Worm (Caenorhabditis elegans): ENCODE data around the gene T23F2.5.

DNA sequence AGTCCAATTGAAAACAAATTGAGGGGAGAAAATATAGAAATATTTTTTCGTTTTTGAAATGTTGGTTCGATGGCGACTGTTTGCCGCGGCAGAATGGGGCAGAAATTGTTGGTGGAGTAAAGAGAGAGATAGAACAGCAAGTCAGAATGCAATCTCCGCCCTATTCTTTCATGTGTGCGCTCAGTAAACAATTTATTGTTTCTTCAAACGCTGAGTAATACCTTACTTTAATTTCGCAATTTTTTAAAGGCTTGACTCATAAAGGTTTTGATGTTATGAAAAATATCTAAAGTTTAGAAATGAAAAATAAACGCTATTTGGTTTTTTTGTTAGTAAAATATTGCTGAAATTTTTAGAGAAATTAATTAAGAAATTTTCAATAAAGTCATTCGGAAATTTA lies 2.6 kb downstream of the T23F2.5 start:
- TF ChIP-seq nhr-25 (tag; optimal IDR thresholded peaks at IDR 0.05) (no peak), sem-4 (tag; optimal IDR thresholded peaks at IDR 0.05) (no peak), nhr-10 (tag; optimal IDR thresholded peaks at IDR 0.05) (no peak), nhr-11 (tag; optimal IDR thresholded peaks at IDR 0.05) (no peak)

Measured in whole organism, L2 larva.